Worm (Caenorhabditis elegans) whole organism, L4 larva: Measurements from ENCODE around the gene clec-52.

ENCODE experiments used
- Y48G9A.11 ChIP-seq: fragments of 200-800 bp; sonication (Bioruptor generic); IDR thresholded peaks from 2 replicates; pipeline ENCODE4 v1.3.6; 2022; ENCODE audit warnings: missing genetic modification reagents, missing genetic modification characterization, missing compliant biosample characterization
- dmd-9 ChIP-seq: fragments of 200-800 bp; sonication (Bioruptor generic); IDR thresholded peaks from 2 replicates; pipeline ENCODE4 v1.3.6; 2022; ENCODE audit warnings: missing genetic modification reagents, missing genetic modification characterization, missing compliant biosample characterization
- duxl-1 ChIP-seq: sonication (generic microtip); optimal IDR thresholded peaks from 2 replicates; lab custom pipeline; 2016; ENCODE audit warnings: mild to moderate bottlenecking, missing genetic modification characterization, moderate library complexity, missing compliant biosample characterization; ENCODE audit not compliant: poor library complexity
- madf-5 ChIP-seq, 2 experiments: fragments of 200-800 bp; sonication (Bioruptor generic); IDR thresholded peaks; 2 replicates each; pipeline ENCODE4 v1.3.6; 2022; ENCODE audit warnings: missing compliant biosample characterization in 2 of 2, missing genetic modification characterization in 2 of 2
- nhr-28 ChIP-seq: fragments of 150-350 bp; optimal IDR thresholded peaks from 2 replicates; lab custom pipeline; 2014; ENCODE audit warnings: missing biosample characterization, missing genetic modification characterization
- unc-62 ChIP-seq, 3 experiments: fragments of 150-350 bp in 1 of 3; sonication (generic microtip); optimal IDR thresholded peaks in 2 of 3; peaks in 1 of 3; 1 replicate in 1 of 3; 2 replicates in 2 of 3; lab custom pipeline; 2014 to 2017; ENCODE audit warnings: missing biosample characterization in 3 of 3, missing genetic modification characterization in 3 of 3, missing genetic modification reagents in 3 of 3, missing genotype in 1 of 3

- TF ChIP-seq unc-62 (GFP tag; optimal IDR thresholded peaks at IDR 0.05 in 1 of 2; lab: Kevin White, UChicago): no peak
- no peak for TF ChIP-seq unc-62 (tag; optimal IDR thresholded peaks at IDR 0.05; lab: Kevin White, UChicago)
- TF ChIP-seq Y48G9A.11 (GFP tag; lab: Robert Waterston, UW): no peak
- TF ChIP-seq duxl-1: no peak
- no peak for TF ChIP-seq dmd-9
- no peak for TF ChIP-seq nhr-28 (tag; lab: Kevin White, UChicago)
- no peak for TF ChIP-seq madf-5 (GFP tag; IDR thresholded peaks at IDR 0.05; lab: Robert Waterston, UW)
Measured at ce11 chrIV:8201133-8201532, 32.6 kb upstream of the clec-52 start, which contains the start of gene glrx-22.
